Worm (Caenorhabditis elegans): ENCODE data around the gene C24A8.5.

The C24A8.5 gene

DNA sequence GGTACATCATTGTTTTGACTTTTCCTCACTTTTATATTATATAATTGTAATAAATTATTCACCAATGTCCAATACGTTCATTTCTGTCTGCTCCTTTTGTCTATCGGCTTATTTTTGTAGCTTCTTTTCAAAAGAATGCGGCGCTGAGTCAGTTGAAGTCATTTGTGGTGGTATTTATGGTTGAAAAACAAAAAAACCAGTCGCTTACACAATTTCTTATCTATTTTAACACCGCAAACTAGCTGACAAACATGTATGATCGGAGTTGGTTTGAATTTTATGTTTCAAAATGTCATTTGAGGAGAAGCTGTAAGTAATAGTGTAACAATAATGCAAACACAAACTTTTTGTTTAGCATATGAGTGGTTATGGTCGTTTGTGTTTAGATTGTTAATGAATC is 44.7 kb downstream of the C24A8.5 start, which contains the start of gene ets-10:
ets-10 (plus strand) TSS at position 201 of the 400 bp plus-strand sequence.
- no peak for TF ChIP-seq hlh-15 (tag; optimal IDR thresholded peaks at IDR 0.05)
- no peak for TF ChIP-seq lim-6 (tag; optimal IDR thresholded peaks at IDR 0.05)
- TF ChIP-seq pqm-1 (tag; optimal IDR thresholded peaks at IDR 0.05): no peak
- TF ChIP-seq C38D4.7 (GFP tag; optimal IDR thresholded peaks at IDR 0.05): no peak
- TF ChIP-seq tbx-2 (tag; optimal IDR thresholded peaks at IDR 0.05): no peak
- no peak for TF ChIP-seq syd-9 (tag; optimal IDR thresholded peaks at IDR 0.05)
- TF ChIP-seq elt-2 (tag; optimal IDR thresholded peaks at IDR 0.05): no peak

- no peak for TF ChIP-seq ceh-2 (tag; optimal IDR thresholded peaks at IDR 0.05)
- TF ChIP-seq ttx-3 (tag; optimal IDR thresholded peaks at IDR 0.05): no peak
- no peak for TF ChIP-seq pros-1 (tag; optimal IDR thresholded peaks at IDR 0.05)
- TF ChIP-seq tbx-7 (tag; optimal IDR thresholded peaks at IDR 0.05): no peak
- no peak for TF ChIP-seq odd-2 (tag; optimal IDR thresholded peaks at IDR 0.05)
- no peak for TF ChIP-seq ceh-18 (tag; optimal IDR thresholded peaks at IDR 0.05)
Measured at ce11 chrX:4282380-4282779, 46.3 kb downstream of the C24A8.5 start, which contains the start of gene C52B9.19. Gene C52B9.19 (plus strand): TSS chrX:4282555.

ce11 chrX:4279294-4279782 is 49.4 kb downstream of the C24A8.5 start, which contains the start of the genes twk-28 and ets-9:
Gene twk-28 (minus strand): TSS chrX:4279344.
Gene ets-9 (plus strand): TSS chrX:4279703.
- TF ChIP-seq lim-6 (tag; optimal IDR thresholded peaks at IDR 0.05): no peak
- TF ChIP-seq sox-2 (GFP tag; IDR thresholded peaks at IDR 0.05): no peak
- no peak for TF ChIP-seq hlh-8 (tag; optimal IDR thresholded peaks at IDR 0.05)
- no peak for TF ChIP-seq unc-42 (tag; optimal IDR thresholded peaks at IDR 0.05)
- no peak for TF ChIP-seq ceh-30 (tag; optimal IDR thresholded peaks at IDR 0.05)
- TF ChIP-seq T23F11.4 (GFP tag; optimal IDR thresholded peaks at IDR 0.05): no peak
- TF ChIP-seq unc-3 (GFP tag; conservative IDR thresholded peaks at IDR 0.05): no peak
- TF ChIP-seq unc-3 (tag; optimal IDR thresholded peaks at IDR 0.05): no peak
- no peak for TF ChIP-seq odd-2 (tag; optimal IDR thresholded peaks at IDR 0.05)
- TF ChIP-seq ceh-34 (tag; optimal IDR thresholded peaks at IDR 0.05): no peak
- TF ChIP-seq elt-2 (tag; optimal IDR thresholded peaks at IDR 0.05): no peak
- no peak for TF ChIP-seq pha-4 (tag; optimal IDR thresholded peaks at IDR 0.05)
- no peak for TF ChIP-seq C08G9.2 (tag; optimal IDR thresholded peaks at IDR 0.05)
- no peak for TF ChIP-seq sox-4 (tag; optimal IDR thresholded peaks at IDR 0.05)
- no peak for TF ChIP-seq K09A11.1 (tag; optimal IDR thresholded peaks at IDR 0.05; ENCODE audit: insufficient read depth)
- no peak for TF ChIP-seq unc-86 (tag; optimal IDR thresholded peaks at IDR 0.05)
- no peak for TF ChIP-seq ceh-19 (GFP tag; optimal IDR thresholded peaks at IDR 0.05)
- TF ChIP-seq pha-2 (tag; optimal IDR thresholded peaks at IDR 0.05): no peak
- no peak for TF ChIP-seq dve-1 (tag; optimal IDR thresholded peaks at IDR 0.05)
- TF ChIP-seq ttx-3 (tag; optimal IDR thresholded peaks at IDR 0.05): no peak

Data from whole organism, late embryonic.